Worm (Caenorhabditis elegans) whole organism, L1 larva: Measurements from ENCODE around the gene set-30.

Source experiments
- ets-5 ChIP-seq: fragments of 200-800 bp; sonication (Bioruptor generic); IDR thresholded peaks from 2 replicates; pipeline ENCODE4 v1.3.6; 2022; ENCODE audit warnings: missing genetic modification characterization, missing compliant biosample characterization
- hlh-4 ChIP-seq: sonication (generic microtip); optimal IDR thresholded peaks from 2 replicates; lab custom pipeline; 2016; ENCODE audit warnings: mild to moderate bottlenecking, missing genetic modification characterization, missing compliant biosample characterization
- lin-13 ChIP-seq: fragments of 150-350 bp; optimal IDR thresholded peaks from 2 replicates; lab custom pipeline; 2014; ENCODE audit warnings: missing biosample characterization, missing genetic modification reagents, missing genetic modification characterization
- lsy-2 ChIP-seq, 2 experiments: fragments of 150-350 bp; optimal IDR thresholded peaks; 2 replicates each; lab custom pipeline; 2014; ENCODE audit warnings: missing biosample characterization in 2 of 2, missing genetic modification characterization in 2 of 2
- mab-9 ChIP-seq: fragments of 200-800 bp; sonication (Bioruptor generic); IDR thresholded peaks from 2 replicates; pipeline ENCODE4 v1.3.6; 2022; ENCODE audit warnings: missing genetic modification reagents, missing genetic modification characterization, missing compliant biosample characterization
- nhr-90 ChIP-seq: sonication (generic microtip); optimal IDR thresholded peaks from 2 replicates; lab custom pipeline; 2016; ENCODE audit warnings: mild to moderate bottlenecking, missing genetic modification characterization, missing compliant biosample characterization; ENCODE audit not compliant: poor library complexity

DNA sequence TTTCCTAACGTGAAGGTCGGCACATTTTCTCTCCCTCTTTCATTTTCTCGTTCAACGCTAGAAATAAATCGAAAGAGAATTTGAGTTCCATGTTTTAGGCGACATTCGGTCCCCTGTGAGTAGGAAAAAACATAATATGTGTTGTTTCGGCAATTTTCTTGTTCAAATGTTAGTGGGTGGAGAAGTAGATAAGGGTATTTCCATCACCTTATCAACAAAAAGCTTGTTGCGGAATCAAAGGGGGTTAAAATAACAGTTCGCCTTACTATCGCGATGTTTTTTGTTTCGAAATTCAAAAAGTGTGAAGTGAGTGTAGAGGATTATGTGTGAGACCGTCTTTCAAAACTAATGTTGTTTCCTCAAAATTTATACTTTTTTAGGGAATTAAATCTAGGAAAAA is 17.5 kb upstream of the set-30 start:
- TF ChIP-seq mab-9 (GFP tag; lab: Robert Waterston, UW), result no peak
- TF ChIP-seq lin-13 (GFP tag; lab: Kevin White, UChicago), result no peak
- TF ChIP-seq lsy-2 (tag; optimal IDR thresholded peaks at IDR 0.05; lab: Kevin White, UChicago), result no peak
- no peak for TF ChIP-seq ets-5 (GFP tag; lab: Robert Waterston, UW)
- no peak for TF ChIP-seq nhr-90
- no peak for TF ChIP-seq hlh-4 (tag; lab: Kevin White, UChicago)
